Fruit fly (Drosophila melanogaster): ENCODE data around the gene CG3223.

CG3223 gene

DNA sequence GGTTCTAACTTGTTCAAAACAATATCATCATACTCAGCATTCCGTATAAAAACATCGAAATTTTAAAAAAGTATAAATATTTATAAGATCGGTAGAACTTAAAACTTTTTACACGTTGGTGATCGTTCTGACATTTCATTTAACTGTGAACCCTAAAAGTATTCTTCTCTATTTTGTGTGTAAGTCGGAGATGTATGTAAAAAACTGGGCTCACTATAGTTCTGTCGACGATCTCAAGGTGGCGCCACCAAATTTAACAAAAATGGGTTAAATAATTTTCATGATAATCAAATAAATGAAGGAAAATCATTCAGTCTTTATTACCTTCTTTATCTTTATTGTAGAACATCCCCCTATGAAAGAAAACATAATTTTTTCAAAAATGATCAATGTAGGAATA, 27.8 kb upstream of the CG3223 start:
- peak; percentile 83 for TF ChIP-seq D1 (tag; optimal IDR thresholded peaks at IDR 0.05)
- TF ChIP-seq CG32121 (GFP tag; IDR thresholded peaks at IDR 0.05), result no peak
- TF ChIP-seq CG10348 (GFP tag; IDR thresholded peaks at IDR 0.05), result no peak
- TF ChIP-seq CG13204 (GFP tag; optimal IDR thresholded peaks at IDR 0.05), result no peak

DNA sequence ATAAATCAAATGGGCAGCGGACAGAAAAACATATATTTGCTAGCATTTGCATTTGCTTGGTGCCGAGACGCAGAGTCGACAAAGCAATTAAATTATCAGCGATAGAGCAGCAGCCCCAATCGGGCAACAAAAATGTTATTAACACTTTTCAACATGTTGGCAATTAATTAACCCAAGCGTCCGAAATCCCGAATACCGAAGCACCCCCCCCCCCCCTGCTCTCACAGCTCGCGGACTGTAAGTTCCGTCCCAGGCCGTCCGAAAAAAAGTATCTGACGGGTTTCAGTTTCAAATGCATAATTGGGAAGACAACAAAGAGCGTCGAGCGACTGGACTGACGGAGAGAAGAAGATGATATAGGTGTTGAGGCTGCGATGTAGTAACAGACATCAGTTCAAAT, 18.9 kb upstream of the CG3223 start:
- TF ChIP-seq CG10348 (GFP tag; IDR thresholded peaks at IDR 0.05) (no peak), CG14655 (GFP tag; optimal IDR thresholded peaks at IDR 0.05) (no peak)

DNA sequence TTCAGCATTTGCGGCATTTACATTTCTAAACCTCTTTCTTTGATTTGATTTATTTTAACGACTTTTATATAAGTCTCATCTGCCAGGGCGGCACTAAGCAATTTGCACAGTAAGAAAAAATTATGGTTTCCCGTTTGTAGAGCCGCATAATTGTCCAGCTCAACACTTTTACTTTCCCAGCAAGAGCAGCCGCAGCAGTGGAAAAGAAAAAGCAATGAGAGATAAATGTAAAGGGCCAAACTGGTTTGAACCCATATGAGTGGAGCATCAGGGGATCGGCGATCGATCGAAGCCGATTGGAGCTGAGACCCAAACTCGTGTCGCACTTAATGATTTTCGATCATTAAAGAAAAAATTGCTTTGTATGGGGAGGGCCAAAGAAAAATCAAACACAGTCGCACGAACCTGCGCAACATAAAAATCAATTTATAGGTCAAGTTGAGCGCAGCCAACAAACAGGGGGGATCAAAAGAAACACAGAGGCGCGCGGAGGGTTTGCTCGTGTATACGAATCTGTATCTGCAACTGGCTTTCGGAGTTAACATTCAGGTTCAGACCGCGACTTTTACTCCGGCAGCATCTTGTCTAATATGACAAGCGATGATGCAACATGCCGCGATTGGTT, 18.3 kb upstream of the CG3223 start:
- TF ChIP-seq Snoo (tag; optimal IDR thresholded peaks at IDR 0.05) (no peak), fd96Ca (GFP tag; IDR thresholded peaks at IDR 0.05) (0 out of 3 replicates have a peak, but pooled peaks have one; percentile 14), Pif1A (GFP tag; optimal IDR thresholded peaks at IDR 0.05) (no peak), gl (tag; optimal IDR thresholded peaks at IDR 0.05) (no peak), EcR (GFP tag; optimal IDR thresholded peaks at IDR 0.05) (peak; percentile 13)

- 0 out of 3 replicates have a peak, but pooled peaks have one; percentile 8 for TF ChIP-seq CG4496 (GFP tag; IDR thresholded peaks at IDR 0.05)
- TF ChIP-seq Snoo (tag; optimal IDR thresholded peaks at IDR 0.05), result no peak
- TF ChIP-seq CG10348 (GFP tag; IDR thresholded peaks at IDR 0.05), result no peak
These were observed 17.8 kb upstream of the CG3223 start for dm6 chr3R:7991446-7991845.

- TF ChIP-seq CG15710 (tag; optimal IDR thresholded peaks at IDR 0.05) (no peak), CG12605 (GFP tag; IDR thresholded peaks at IDR 0.05) (no peak), fd96Ca (GFP tag; IDR thresholded peaks at IDR 0.05) (no peak), CG17806 (tag; optimal IDR thresholded peaks at IDR 0.05) (no peak), CG4496 (GFP tag; IDR thresholded peaks at IDR 0.05) (peak; percentile 55; the same call in 2 of the 3 replicates), CG10348 (GFP tag; IDR thresholded peaks at IDR 0.05) (no peak), CG9948 (tag; optimal IDR thresholded peaks at IDR 0.05) (no peak), Ets98B (GFP tag; IDR thresholded peaks at IDR 0.05) (no peak), D1 (tag; optimal IDR thresholded peaks at IDR 0.05) (no peak), CG14655 (GFP tag; optimal IDR thresholded peaks at IDR 0.05) (peak; percentile 38), EcR (GFP tag; optimal IDR thresholded peaks at IDR 0.05) (no peak), CG13204 (GFP tag; optimal IDR thresholded peaks at IDR 0.05) (no peak), gl (tag; optimal IDR thresholded peaks at IDR 0.05) (no peak), CG32121 (GFP tag; IDR thresholded peaks at IDR 0.05) (peak; percentile 24; the same call in 1 of the 2 replicates), CG34367 (tag; optimal IDR thresholded peaks at IDR 0.05) (no peak), CG8301 (tag; optimal IDR thresholded peaks at IDR 0.05) (peak; percentile 48), Snoo (tag; optimal IDR thresholded peaks at IDR 0.05) (no peak), Pif1B (GFP tag; optimal IDR thresholded peaks at IDR 0.05) (no peak), rn (GFP tag; IDR thresholded peaks at IDR 0.05) (no peak), CG8159 (tag; optimal IDR thresholded peaks at IDR 0.05) (peak; percentile 7), Pif1A (GFP tag; optimal IDR thresholded peaks at IDR 0.05) (no peak)
These were observed 17.1 kb upstream of the CG3223 start for dm6 chr3R:7992100-7992499.

dm6 chr3R:7993506-7993905, 15.7 kb upstream of the CG3223 start:
- no peak for TF ChIP-seq fd96Ca (GFP tag; IDR thresholded peaks at IDR 0.05)
- no peak for TF ChIP-seq rn (GFP tag; IDR thresholded peaks at IDR 0.05)

DNA sequence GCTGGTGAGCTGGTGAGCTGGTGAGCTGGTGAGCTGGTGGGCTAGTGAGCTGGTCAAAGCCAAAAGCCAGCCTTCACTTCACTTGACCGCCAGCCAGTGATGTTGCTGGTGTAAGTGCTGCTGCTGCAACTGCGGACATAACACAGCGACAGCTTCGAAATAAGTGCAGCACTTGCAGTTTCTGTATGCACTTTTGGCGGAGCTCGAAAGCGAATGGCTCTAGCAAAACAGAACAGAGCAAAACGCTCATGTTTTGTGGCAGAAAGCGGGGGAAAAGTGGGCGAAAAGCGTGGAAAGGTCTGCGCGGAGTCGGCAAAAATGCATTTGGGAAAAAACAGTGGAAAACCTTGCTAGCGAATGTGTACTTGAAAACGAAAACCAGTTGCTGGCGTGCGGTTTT, 14.6 kb upstream of the CG3223 start:
- TF ChIP-seq fd96Ca (GFP tag; IDR thresholded peaks at IDR 0.05), result no peak
- TF ChIP-seq CG34367 (tag; optimal IDR thresholded peaks at IDR 0.05), result no peak
- TF ChIP-seq CG4496 (GFP tag; IDR thresholded peaks at IDR 0.05), result no peak
- TF ChIP-seq CG9948 (tag; optimal IDR thresholded peaks at IDR 0.05), result no peak
- TF ChIP-seq rn (GFP tag; IDR thresholded peaks at IDR 0.05), result no peak
- no peak for TF ChIP-seq Pif1B (GFP tag; optimal IDR thresholded peaks at IDR 0.05)
- TF ChIP-seq CG8301 (tag; optimal IDR thresholded peaks at IDR 0.05), result no peak
- no peak for TF ChIP-seq CG32121 (GFP tag; IDR thresholded peaks at IDR 0.05)

DNA sequence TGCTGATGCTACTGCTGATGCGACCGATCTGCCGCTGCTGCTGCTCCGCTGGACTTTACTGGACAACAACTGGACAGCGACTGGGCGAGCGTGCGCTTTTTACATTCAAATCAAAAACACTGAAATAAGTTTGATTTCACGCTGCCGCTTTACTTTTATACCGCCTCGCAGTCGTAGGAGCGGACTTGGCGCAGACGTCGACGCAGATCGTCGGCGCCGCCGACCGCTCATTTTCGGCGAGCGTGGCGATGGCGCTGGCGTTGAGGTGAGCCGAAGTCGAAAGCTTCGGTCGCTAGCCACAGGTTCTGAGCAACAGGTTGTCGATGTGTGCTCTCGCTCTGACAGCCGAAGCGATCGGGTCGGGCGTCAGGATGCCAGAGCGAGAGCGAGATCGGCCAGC, 13.5 kb upstream of the CG3223 start, which contains the start of gene Elovl7:
Gene Elovl7, minus strand, starts transcription at position 131 of the 400 bp plus-strand sequence.
- TF ChIP-seq Pif1B (GFP tag; optimal IDR thresholded peaks at IDR 0.05), result no peak
- peak; percentile 41 for TF ChIP-seq EcR (GFP tag; optimal IDR thresholded peaks at IDR 0.05)
- TF ChIP-seq CG13204 (GFP tag; optimal IDR thresholded peaks at IDR 0.05), result peak; percentile 93

Data from whole organism, pupa.